Worm (Caenorhabditis elegans) whole organism, L4/young adult: ENCODE results near the gene msp-58.

Experiments used
- W03F9.2 ChIP-seq: fragments of 150-350 bp; optimal IDR thresholded peaks from 2 replicates; lab custom pipeline; 2014; ENCODE audit warnings: missing biosample characterization, missing genetic modification characterization
- dao-5 ChIP-seq: sonication (generic microtip); optimal IDR thresholded peaks from 2 replicates; lab custom pipeline; 2016; ENCODE audit warnings: missing genotype, missing genetic modification characterization, moderate library complexity, missing compliant biosample characterization
- him-1 ChIP-seq: sonication (generic microtip); optimal IDR thresholded peaks from 2 replicates; lab custom pipeline; 2016; ENCODE audit warnings: missing genotype, missing genetic modification reagents, missing genetic modification characterization, missing compliant biosample characterization

- TF ChIP-seq dao-5 (tag; lab: Kevin White, UChicago) (no peak), W03F9.2 (tag; lab: Kevin White, UChicago) (no peak), him-1 (tag; lab: Kevin White, UChicago) (no peak)
Observed at ce11 chrIV:5354124-5354523, 45.7 kb downstream of the msp-58 start, which contains the start of gene Y4C6B.1.
